Worm (Caenorhabditis elegans) whole organism, midembryonic: Measurements from ENCODE around the gene B0524.2.

Experiments used
- cog-1 ChIP-seq: sonication (generic microtip); optimal IDR thresholded peaks from 2 replicates; lab custom pipeline; 2016; ENCODE audit warnings: missing genetic modification characterization, missing compliant biosample characterization
- flt-1 ChIP-seq: fragments of 200-800 bp; sonication (Bioruptor generic); IDR thresholded peaks from 2 replicates; pipeline ENCODE4 v1.3.6; 2022; ENCODE audit warnings: missing genetic modification characterization, missing compliant biosample characterization

DNA sequence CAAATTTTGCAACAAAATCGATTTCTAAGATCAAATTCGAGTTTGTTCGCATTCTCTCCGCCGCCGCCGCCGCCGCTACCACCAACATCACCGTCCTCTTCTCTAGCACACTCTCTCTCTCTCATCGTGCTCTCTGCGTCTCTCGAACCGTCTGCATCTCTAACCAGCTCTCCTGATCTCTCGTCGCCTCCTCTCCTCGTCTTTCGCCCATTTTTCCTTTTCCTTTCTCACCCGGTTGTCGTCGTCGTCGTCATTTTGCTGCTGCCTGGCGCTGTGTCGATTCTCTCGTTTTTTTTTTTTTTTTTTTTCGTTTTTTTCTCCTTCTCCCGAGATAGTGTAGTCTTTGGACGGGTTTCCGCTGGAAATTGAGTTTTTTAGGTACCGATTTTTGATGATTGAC, 32.6 kb downstream of the B0524.2 start:
- TF ChIP-seq cog-1 (tag; lab: Kevin White, UChicago) (peak; percentile 5), flt-1 (GFP tag; lab: Robert Waterston, UW) (peak; percentile 64; the same call in 1 of the 2 replicates)
